Fruit fly (Drosophila melanogaster) whole organism: ENCODE measurements around the gene NimB5.

Experiments
- CG8478 ChIP-seq: fragments of >200 bp; optimal IDR thresholded peaks from 2 replicates; lab custom pipeline; 2018; ENCODE audit warnings: inconsistent platforms
- Dll ChIP-seq: fragments of >200 bp; optimal IDR thresholded peaks from 2 replicates; lab custom pipeline; 2017
- EcR ChIP-seq, 2 experiments: fragments of >200 bp; optimal IDR thresholded peaks; 2 replicates each; lab custom pipeline; 2017; ENCODE audit warnings: missing biosample characterization in 2 of 2, missing genetic modification characterization in 2 of 2, missing genetic modification reagents in 2 of 2
- pan ChIP-seq: fragments of >200 bp; optimal IDR thresholded peaks from 2 replicates; lab custom pipeline; 2017
- psq ChIP-seq: fragments of >200 bp; optimal IDR thresholded peaks from 2 replicates; lab custom pipeline; 2017
- usp ChIP-seq: fragments of >200 bp; optimal IDR thresholded peaks from 2 replicates; lab custom pipeline; 2017; ENCODE audit warnings: missing biosample characterization, missing genetic modification characterization, mixed read lengths

DNA sequence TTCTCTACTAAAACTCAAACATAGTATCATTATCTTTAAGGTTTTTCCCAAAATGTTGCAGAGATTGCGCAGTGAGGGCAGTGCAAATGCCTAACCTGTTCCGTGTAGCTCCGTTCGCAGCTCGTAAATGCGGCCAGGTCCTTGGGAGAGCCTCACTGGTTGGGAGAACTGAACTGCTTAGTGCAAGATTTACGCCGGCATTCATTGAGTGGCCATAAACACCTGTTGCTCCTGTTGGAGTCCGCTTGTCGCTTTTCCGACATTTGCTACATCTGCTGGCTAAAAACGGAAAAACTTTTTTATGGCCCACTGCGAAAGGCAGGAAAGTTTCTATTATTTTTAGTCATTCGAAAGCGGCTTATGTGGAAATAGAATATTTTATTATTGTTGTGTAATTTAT lies 31.9 kb downstream of the NimB5 start:
- TF ChIP-seq CG8478 (lab: Kevin White, UChicago): no peak
- no peak for TF ChIP-seq usp
- no peak for TF ChIP-seq EcR (GFP tag; optimal IDR thresholded peaks at IDR 0.05; lab: Kevin White, UChicago)
- TF ChIP-seq Dll: no peak
- no peak for TF ChIP-seq psq
- no peak for TF ChIP-seq pan (lab: Kevin White, UChicago)
